Worm (Caenorhabditis elegans) whole organism, L4 larva: ENCODE measurements around the gene B0495.9.
A peak's percentile ranks its signal among the peaks of the same experiment; 100 is the strongest.

Experiments used
- R02D3.7 ChIP-seq: fragments of 150-350 bp; sonication (generic microtip); optimal IDR thresholded peaks from 3 replicates; lab custom pipeline; 2014; ENCODE audit warnings: missing biosample characterization, missing genetic modification characterization
- aha-1 ChIP-seq: fragments of 150-350 bp; peaks from one replicate; lab custom pipeline; 2014; ENCODE audit warnings: missing biosample characterization, missing genetic modification characterization
- aly-2 ChIP-seq: sonication (generic microtip); optimal IDR thresholded peaks from 2 replicates; lab custom pipeline; 2018; ENCODE audit warnings: missing biosample characterization, missing genetic modification characterization
- ama-1 ChIP-seq: fragments of 150-350 bp; optimal IDR thresholded peaks from 2 replicates; lab custom pipeline; 2014; ENCODE audit warnings: inconsistent platforms, mixed read lengths
- lin-15B ChIP-seq: fragments of 150-350 bp; sonication (generic microtip); optimal IDR thresholded peaks from 3 replicates; lab custom pipeline; 2014; ENCODE audit warnings: missing biosample characterization, missing genetic modification characterization
- lir-3 ChIP-seq: sonication (generic microtip); optimal IDR thresholded peaks from 2 replicates; lab custom pipeline; 2016; ENCODE audit warnings: mild to moderate bottlenecking, missing genetic modification characterization, missing compliant biosample characterization
- lsy-2 ChIP-seq, 2 experiments: fragments of 150-350 bp in 1 of 2; sonication (generic microtip) in 1 of 2; optimal IDR thresholded peaks; 2 replicates each; lab custom pipeline; 2014 to 2017; ENCODE audit warnings: missing biosample characterization in 2 of 2, missing genetic modification characterization in 2 of 2
- nhr-6 ChIP-seq: fragments of 150-350 bp; optimal IDR thresholded peaks from 2 replicates; lab custom pipeline; 2014; ENCODE audit warnings: missing biosample characterization, missing genetic modification characterization
- tra-1 ChIP-seq: fragments of 200-800 bp; sonication (Bioruptor generic); IDR thresholded peaks from 2 replicates; pipeline ENCODE4 v1.3.6; 2022; ENCODE audit warnings: missing genetic modification reagents, missing genetic modification characterization, missing compliant biosample characterization
- unc-130 ChIP-seq: sonication (generic microtip); optimal IDR thresholded peaks from 2 replicates; lab custom pipeline; 2016; ENCODE audit warnings: missing genetic modification reagents, missing genetic modification characterization, missing compliant biosample characterization

ce11 chrII:7693929-7694328 lies 14.6 kb downstream of the B0495.9 start, which contains the start of gene nhx-2:
- TF ChIP-seq R02D3.7 (tag; lab: Kevin White, UChicago) (no peak), unc-130 (GFP tag; lab: Kevin White, UChicago) (no peak), lir-3 (tag; lab: Kevin White, UChicago) (no peak), tra-1 (GFP tag; lab: Robert Waterston, UW) (peak; percentile 58; the same call in 1 of the 2 replicates), aly-2 (tag; lab: Kevin White, UChicago) (no peak), ama-1 (lab: Kevin White, UChicago) (no peak), lsy-2 (tag; optimal IDR thresholded peaks at IDR 0.05; lab: Kevin White, UChicago) (no peak), nhr-6 (tag; lab: Kevin White, UChicago) (no peak), lin-15B (no peak), aha-1 (tag; lab: Kevin White, UChicago) (no peak)
